Worm (Caenorhabditis elegans): ENCODE results near the gene T22F3.2.

DNA sequence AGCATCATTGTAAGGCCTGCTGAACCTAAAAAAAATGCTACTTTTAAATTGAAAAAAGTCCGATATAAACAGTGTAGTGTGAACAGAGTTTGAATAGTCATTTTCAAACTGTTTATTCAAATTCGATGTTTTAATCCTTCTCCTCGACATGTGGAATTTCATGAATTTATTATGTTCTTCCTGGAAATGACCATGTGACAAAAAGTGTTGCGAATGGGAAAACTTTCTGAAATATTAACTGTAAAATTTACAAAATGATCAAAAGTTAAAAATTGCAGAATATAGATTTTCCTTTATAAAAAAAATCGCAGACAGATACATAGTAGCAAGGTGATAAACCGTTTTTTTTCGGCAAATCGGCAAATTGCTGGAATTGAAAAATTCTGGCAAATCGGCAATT lies 18.9 kb downstream of the T22F3.2 start, which contains the start of gene T22F3.8:
- TF ChIP-seq T22C8.4 (GFP tag; IDR thresholded peaks at IDR 0.05) (no peak), cog-1 (tag; optimal IDR thresholded peaks at IDR 0.05) (no peak), med-1 (GFP tag; optimal IDR thresholded peaks at IDR 0.05; ENCODE audit: insufficient read depth) (no peak), tab-1 (GFP tag; IDR thresholded peaks at IDR 0.05) (no peak), klf-2 (GFP tag; conservative IDR thresholded peaks at IDR 0.05) (no peak)

All from whole organism, midembryonic.